Fruit fly (Drosophila melanogaster) whole organism, embryonic: Measurements from ENCODE around the gene CG31683.

Experiments used
- Adf1 ChIP-seq: fragments of 200-800 bp; sonication (Bioruptor generic); IDR thresholded peaks from 2 replicates; pipeline ENCODE4 v1.3.6; 2022; ENCODE audit warnings: missing biosample characterization, missing genetic modification characterization
- Atf6 ChIP-seq: fragments of 200-800 bp; sonication (Bioruptor generic); IDR thresholded peaks from 2 replicates; pipeline ENCODE4 v1.3.6; 2022; ENCODE audit warnings: missing biosample characterization, missing genetic modification characterization
- Bteb2 ChIP-seq: fragments of 200-800 bp; sonication (Bioruptor generic); optimal IDR thresholded peaks from 2 replicates; lab custom pipeline; 2016; ENCODE audit warnings: missing biosample characterization, missing genetic modification characterization
- CG10147 ChIP-seq: fragments of 200-800 bp; sonication (Bioruptor generic); optimal IDR thresholded peaks from 2 replicates; lab custom pipeline; 2019; ENCODE audit warnings: missing biosample characterization, mild to moderate bottlenecking, missing genetic modification characterization, moderate library complexity
- CG10274 ChIP-seq: fragments of 200-800 bp; sonication (Bioruptor generic); optimal IDR thresholded peaks from 3 replicates; lab custom pipeline; 2017; ENCODE audit warnings: missing biosample characterization, mild to moderate bottlenecking, missing genetic modification characterization
- CG10543 ChIP-seq: fragments of 200-800 bp; sonication (Bioruptor generic); optimal IDR thresholded peaks from 3 replicates; lab custom pipeline; 2017; ENCODE audit warnings: missing biosample characterization, mild to moderate bottlenecking, missing genetic modification characterization, moderate library complexity
- CG12219 ChIP-seq: fragments of 200-800 bp; sonication (Bioruptor generic); optimal IDR thresholded peaks from 3 replicates; lab custom pipeline; 2018; ENCODE audit warnings: missing biosample characterization, mild to moderate bottlenecking, missing genetic modification characterization
- CG1233 ChIP-seq: fragments of 200-800 bp; sonication (Bioruptor generic); optimal IDR thresholded peaks from 4 replicates; lab custom pipeline; 2018; ENCODE audit warnings: missing biosample characterization, mild to moderate bottlenecking, missing genetic modification characterization
- CG12391 ChIP-seq: fragments of 200-800 bp; sonication (Bioruptor generic); optimal IDR thresholded peaks from 3 replicates; lab custom pipeline; 2018; ENCODE audit warnings: missing biosample characterization, mild to moderate bottlenecking, missing genetic modification characterization, moderate library complexity
- CG12659 ChIP-seq: fragments of 200-800 bp; sonication (Bioruptor generic); optimal IDR thresholded peaks from 3 replicates; lab custom pipeline; 2017; ENCODE audit warnings: mild to moderate bottlenecking, missing biosample characterization, missing genetic modification reagents, missing genetic modification characterization
- CG15269 ChIP-seq: fragments of 200-800 bp; sonication (Bioruptor generic); optimal IDR thresholded peaks from 2 replicates; lab custom pipeline; 2018; ENCODE audit warnings: missing biosample characterization, mild to moderate bottlenecking, missing genetic modification characterization, moderate library complexity
- CG15514 ChIP-seq: fragments of 200-800 bp; sonication (Bioruptor generic); optimal IDR thresholded peaks from 3 replicates; lab custom pipeline; 2017; ENCODE audit warnings: missing biosample characterization, missing genetic modification characterization, mild to moderate bottlenecking, moderate library complexity, missing genetic modification reagents
- CG1603 ChIP-seq: fragments of 200-800 bp; sonication (Bioruptor generic); optimal IDR thresholded peaks from 2 replicates; lab custom pipeline; 2019; ENCODE audit warnings: missing biosample characterization, mild to moderate bottlenecking, missing genetic modification characterization, moderate library complexity
- CG1647 ChIP-seq: fragments of 200-800 bp; sonication (Bioruptor generic); optimal IDR thresholded peaks from 3 replicates; lab custom pipeline; 2016; ENCODE audit warnings: missing biosample characterization, missing genetic modification characterization
- CG17568 ChIP-seq: fragments of 200-800 bp; sonication (Bioruptor generic); optimal IDR thresholded peaks from 2 replicates; lab custom pipeline; 2018; ENCODE audit warnings: missing biosample characterization, mild to moderate bottlenecking, missing genetic modification characterization, moderate library complexity
- CG17912 ChIP-seq: fragments of 200-800 bp; sonication (Bioruptor generic); optimal IDR thresholded peaks from 2 replicates; lab custom pipeline; 2018; ENCODE audit warnings: missing biosample characterization, mild to moderate bottlenecking, missing genetic modification characterization
- CG18619 ChIP-seq: fragments of 200-800 bp; sonication (Bioruptor generic); optimal IDR thresholded peaks from 3 replicates; lab custom pipeline; 2017; ENCODE audit warnings: missing biosample characterization, mild to moderate bottlenecking, missing genetic modification characterization
- CG2202 ChIP-seq: fragments of 200-800 bp; sonication (Bioruptor generic); optimal IDR thresholded peaks from 2 replicates; lab custom pipeline; 2018; ENCODE audit warnings: missing biosample characterization, mild to moderate bottlenecking, missing genetic modification characterization
- CG3065 ChIP-seq: fragments of 200-800 bp; sonication (Bioruptor generic); optimal IDR thresholded peaks from 2 replicates; lab custom pipeline; 2016; ENCODE audit warnings: missing biosample characterization, missing genetic modification characterization
- CG3281 ChIP-seq: fragments of 200-800 bp; sonication (Bioruptor generic); optimal IDR thresholded peaks from 3 replicates; lab custom pipeline; 2017; ENCODE audit warnings: missing biosample characterization, mild to moderate bottlenecking, missing genetic modification characterization
- CG34422 ChIP-seq: fragments of 200-800 bp; sonication (Bioruptor generic); IDR thresholded peaks from 3 replicates; pipeline ENCODE4 v1.3.6; 2022; ENCODE audit warnings: missing biosample characterization, missing genetic modification characterization
- CG3995 ChIP-seq: fragments of 200-800 bp; sonication (Bioruptor generic); optimal IDR thresholded peaks from 3 replicates; lab custom pipeline; 2016; ENCODE audit warnings: missing biosample characterization, missing genetic modification characterization
- CG4282 ChIP-seq: fragments of 200-800 bp; sonication (Bioruptor generic); optimal IDR thresholded peaks from 2 replicates; lab custom pipeline; 2016; ENCODE audit warnings: missing biosample characterization, missing genetic modification characterization
- CG43689 ChIP-seq: fragments of 200-800 bp; sonication (Bioruptor generic); IDR thresholded peaks from 2 replicates; pipeline ENCODE4 v1.3.6; 2022; ENCODE audit warnings: missing biosample characterization, missing genetic modification characterization
- CG7839 ChIP-seq: fragments of 200-800 bp; sonication (Bioruptor generic); optimal IDR thresholded peaks from 3 replicates; lab custom pipeline; 2018; ENCODE audit warnings: missing biosample characterization, mild to moderate bottlenecking, missing genetic modification characterization, moderate library complexity
- CG7928 ChIP-seq: fragments of 200-800 bp; sonication (Bioruptor generic); optimal IDR thresholded peaks from 2 replicates; lab custom pipeline; 2017; ENCODE audit warnings: missing biosample characterization, mild to moderate bottlenecking, missing genetic modification characterization
- CG8944 ChIP-seq: fragments of 200-800 bp; sonication (Bioruptor generic); optimal IDR thresholded peaks from 3 replicates; lab custom pipeline; 2016; ENCODE audit warnings: missing biosample characterization, missing genetic modification characterization
- Chrac-16 ChIP-seq: fragments of 200-800 bp; sonication (Bioruptor generic); optimal IDR thresholded peaks from 3 replicates; lab custom pipeline; 2016; ENCODE audit warnings: missing biosample characterization, missing genetic modification characterization
- Ets65A ChIP-seq: fragments of 200-800 bp; sonication (Bioruptor generic); peaks from one replicate; lab custom pipeline; 2016; ENCODE audit warnings: missing biosample characterization, missing genetic modification characterization
- Hr39 ChIP-seq: fragments of >200 bp; optimal IDR thresholded peaks from 2 replicates; lab custom pipeline; 2017
- Hsf ChIP-seq: fragments of 200-800 bp; sonication (Bioruptor generic); optimal IDR thresholded peaks from 3 replicates; lab custom pipeline; 2016; ENCODE audit warnings: missing biosample characterization, missing genetic modification characterization
- Pdp1 ChIP-seq, 2 experiments: fragments of 200-800 bp; sonication (Bioruptor generic); optimal IDR thresholded peaks; 3 replicates each; lab custom pipeline; 2016; ENCODE audit warnings: missing biosample characterization in 2 of 2, missing genetic modification characterization in 2 of 2, mild to moderate bottlenecking in 1 of 2, moderate library complexity in 1 of 2
- Sry-β ChIP-seq: fragments of 200-800 bp; sonication (Bioruptor generic); optimal IDR thresholded peaks from 2 replicates; lab custom pipeline; 2018; ENCODE audit warnings: missing biosample characterization, mild to moderate bottlenecking, missing genetic modification characterization, moderate library complexity
- Sry-δ ChIP-seq: fragments of 200-800 bp; sonication (Bioruptor generic); optimal IDR thresholded peaks from 2 replicates; lab custom pipeline; 2016; ENCODE audit warnings: missing biosample characterization, missing genetic modification characterization
- Ssrp ChIP-seq: fragments of 200-800 bp; sonication (Bioruptor generic); optimal IDR thresholded peaks from 2 replicates; lab custom pipeline; 2018; ENCODE audit warnings: missing biosample characterization, mild to moderate bottlenecking, missing genetic modification characterization, moderate library complexity
- chif ChIP-seq, 2 experiments: fragments of 200-800 bp; sonication (Bioruptor generic); optimal IDR thresholded peaks; 3 replicates each; lab custom pipeline; 2016; ENCODE audit warnings: missing biosample characterization in 2 of 2, missing genetic modification characterization in 2 of 2
- chinmo ChIP-seq: fragments of 200-800 bp; sonication (Bioruptor generic); IDR thresholded peaks from 4 replicates; pipeline ENCODE4 v1.3.6; 2022; ENCODE audit warnings: missing biosample characterization, missing genetic modification characterization; ENCODE audit not compliant: partially characterized antibody
- crol ChIP-seq: fragments of 200-800 bp; sonication (Bioruptor generic); IDR thresholded peaks from 2 replicates; pipeline ENCODE4 v1.3.6; 2022; ENCODE audit warnings: missing biosample characterization, missing genetic modification characterization
- gfzf ChIP-seq: fragments of 200-800 bp; sonication (Bioruptor generic); optimal IDR thresholded peaks from 2 replicates; lab custom pipeline; 2016; ENCODE audit warnings: missing biosample characterization, mild to moderate bottlenecking, missing genetic modification characterization, moderate library complexity
- gt ChIP-seq: fragments of 200-800 bp; sonication (Bioruptor generic); IDR thresholded peaks from 2 replicates; pipeline ENCODE4 v1.3.6; 2022; ENCODE audit warnings: missing biosample characterization, missing genetic modification characterization
- her ChIP-seq: fragments of 200-800 bp; sonication (Bioruptor generic); optimal IDR thresholded peaks from 2 replicates; lab custom pipeline; 2016; ENCODE audit warnings: missing biosample characterization, missing genetic modification characterization
- insv ChIP-seq, 2 experiments: fragments of 200-800 bp; sonication (Bioruptor generic); optimal IDR thresholded peaks; 3 replicates each; lab custom pipeline; 2016 to 2018; ENCODE audit warnings: missing biosample characterization in 2 of 2, missing genetic modification characterization in 2 of 2
- lab ChIP-seq: fragments of 200-800 bp; sonication (Bioruptor generic); optimal IDR thresholded peaks from 3 replicates; lab custom pipeline; 2017; ENCODE audit warnings: missing biosample characterization, missing genetic modification characterization, mild to moderate bottlenecking, moderate library complexity, missing genetic modification reagents
- nerfin-1 ChIP-seq: fragments of 200-800 bp; sonication (Bioruptor generic); optimal IDR thresholded peaks from 3 replicates; lab custom pipeline; 2019; ENCODE audit warnings: missing biosample characterization, mild to moderate bottlenecking, missing genetic modification characterization, moderate library complexity
- onecut ChIP-seq: fragments of 200-800 bp; sonication (Bioruptor generic); IDR thresholded peaks from 2 replicates; pipeline ENCODE4 v1.3.6; 2022; ENCODE audit warnings: missing biosample characterization, missing genetic modification characterization
- pfk ChIP-seq: fragments of 200-800 bp; sonication (Bioruptor generic); optimal IDR thresholded peaks from 2 replicates; lab custom pipeline; 2018; ENCODE audit warnings: missing biosample characterization, mild to moderate bottlenecking, missing genetic modification characterization, moderate library complexity
- rib ChIP-seq: fragments of 200-800 bp; sonication (Bioruptor generic); IDR thresholded peaks from 2 replicates; pipeline ENCODE4 v1.3.6; 2022; ENCODE audit warnings: missing biosample characterization, missing genetic modification characterization
- sd ChIP-seq: fragments of 200-800 bp; sonication (Bioruptor generic); optimal IDR thresholded peaks from 3 replicates; lab custom pipeline; 2018; ENCODE audit warnings: missing biosample characterization, mild to moderate bottlenecking, missing genetic modification characterization, moderate library complexity
- sens ChIP-seq: fragments of 200-800 bp; sonication (Bioruptor generic); peaks from one replicate; lab custom pipeline; 2016; ENCODE audit warnings: missing biosample characterization, missing genetic modification characterization
- so ChIP-seq: fragments of 200-800 bp; sonication (Bioruptor generic); IDR thresholded peaks from 3 replicates; pipeline ENCODE4 v1.3.6; 2022; ENCODE audit warnings: missing biosample characterization, missing genetic modification characterization
- sr ChIP-seq: fragments of 200-800 bp; sonication (Bioruptor generic); IDR thresholded peaks from 3 replicates; pipeline ENCODE4 v1.3.6; 2022; ENCODE audit warnings: missing biosample characterization, missing genetic modification characterization
- ttk ChIP-seq: fragments of 200-800 bp; sonication (Bioruptor generic); IDR thresholded peaks from 2 replicates; pipeline ENCODE4 v2.1.2; 2022; ENCODE audit warnings: missing biosample characterization, missing genetic modification characterization
- vnd ChIP-seq: fragments of 200-800 bp; sonication (Bioruptor generic); IDR thresholded peaks from 3 replicates; pipeline ENCODE4 v1.3.6; 2022; ENCODE audit warnings: missing biosample characterization, missing genetic modification characterization; ENCODE audit not compliant: partially characterized antibody

Gene CG31683

DNA sequence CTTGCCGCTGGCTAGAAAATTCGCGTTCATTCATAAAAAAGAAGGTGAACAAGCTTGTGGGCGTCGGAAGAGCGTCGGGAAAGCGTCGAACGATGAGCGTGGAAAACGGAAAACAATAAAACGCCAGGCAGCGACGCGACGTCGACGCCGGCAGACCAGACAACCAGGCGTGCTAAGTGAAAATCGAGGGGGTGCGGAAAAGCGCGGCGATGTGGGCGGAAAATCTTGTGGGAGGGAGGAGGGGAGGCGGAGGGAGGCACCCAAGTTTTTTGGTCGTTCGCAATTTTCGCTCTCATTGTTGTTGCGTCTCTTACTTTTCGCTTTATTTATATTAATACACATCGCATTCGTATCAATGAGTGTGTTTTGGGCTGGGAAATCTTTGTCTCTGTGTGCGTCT, 48.9 kb downstream of the CG31683 start (continued):
- TF ChIP-seq Hr39 (lab: Kevin White, UChicago) (no peak), CG3281 (no peak), insv (GFP tag; optimal IDR thresholded peaks at IDR 0.05; lab: Kevin White, UChicago) (no peak), CG2202 (tag; lab: Kevin White, UChicago) (no peak), sens (GFP tag; lab: Kevin White, UChicago) (no peak), CG12659 (no peak), CG12391 (tag; lab: Kevin White, UChicago) (no peak), Sry-δ (GFP tag; lab: Kevin White, UChicago) (no peak), sd (tag; lab: Kevin White, UChicago) (peak; percentile 57), gfzf (GFP tag; lab: Kevin White, UChicago) (no peak), gt (GFP tag; lab: Robert Waterston, UW) (no peak), crol (GFP tag; lab: Robert Waterston, UW) (peak; percentile 90), CG1603 (no peak), Bteb2 (no peak), Sry-β (GFP tag; lab: Kevin White, UChicago) (no peak), CG7928 (GFP tag; lab: Kevin White, UChicago) (no peak), CG8944 (GFP tag; lab: Kevin White, UChicago) (no peak), sr (GFP tag; lab: Robert Waterston, UW) (peak; percentile 100), chinmo (0 out of 4 replicates have a peak, but pooled peaks have one; percentile 40), Chrac-16 (GFP tag; lab: Kevin White, UChicago) (no peak), chif (GFP tag; optimal IDR thresholded peaks at IDR 0.05; lab: Kevin White, UChicago) (no peak), Atf6 (no peak), CG10274 (GFP tag; lab: Kevin White, UChicago) (no peak), CG34422 (GFP tag; lab: Robert Waterston, UW) (no peak), Ssrp (no peak), rib (GFP tag; lab: Robert Waterston, UW) (0 out of 2 replicates have a peak, but pooled peaks have one; percentile 43), CG3065 (GFP tag; lab: Kevin White, UChicago) (no peak), onecut (no peak), CG17912 (GFP tag; lab: Kevin White, UChicago) (no peak), so (GFP tag; lab: Robert Waterston, UW) (no peak), CG7839 (tag; lab: Kevin White, UChicago) (no peak), Hsf (GFP tag; lab: Kevin White, UChicago) (no peak), pfk (GFP tag; lab: Kevin White, UChicago) (no peak), ttk (GFP tag; lab: Robert Waterston, UW) (no peak), CG43689 (no peak), CG1647 (GFP tag; lab: Kevin White, UChicago) (no peak), CG10543 (peak; percentile 65), Adf1 (GFP tag; lab: Robert Waterston, UW) (peak; percentile 96), CG18619 (GFP tag; lab: Kevin White, UChicago) (no peak), vnd (GFP tag; lab: Robert Waterston, UW) (no peak), lab (GFP tag; lab: Kevin White, UChicago) (no peak)

DNA sequence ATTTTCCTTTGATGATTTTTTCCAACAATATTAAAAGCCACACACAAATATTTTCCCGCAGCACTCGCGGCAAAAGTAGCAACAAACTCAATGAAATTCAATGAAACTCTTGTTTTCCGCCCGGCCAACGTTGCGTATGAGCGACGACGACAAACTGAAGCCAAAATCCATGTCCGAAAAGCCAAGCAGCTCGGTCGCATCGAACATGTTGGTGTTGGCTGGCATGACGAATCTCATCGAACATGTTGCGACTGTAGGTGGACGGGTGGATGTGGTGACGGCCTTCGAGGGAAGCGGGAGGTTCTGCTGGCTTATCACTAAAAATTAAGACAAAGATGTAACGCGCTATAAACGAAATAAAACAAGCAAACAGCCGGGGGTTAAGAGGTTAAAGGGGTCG, 50.5 kb downstream of the CG31683 start:
- TF ChIP-seq CG1233 (GFP tag; lab: Kevin White, UChicago) = no peak
- no peak for TF ChIP-seq nerfin-1 (tag; lab: Kevin White, UChicago)
- TF ChIP-seq Sry-δ (GFP tag; lab: Kevin White, UChicago) = no peak
- no peak for TF ChIP-seq her (GFP tag; lab: Kevin White, UChicago)
- peak in 1 of 2 experiments; percentile 15 for TF ChIP-seq Pdp1 (GFP tag; optimal IDR thresholded peaks at IDR 0.05; lab: Kevin White, UChicago)
- TF ChIP-seq CG15269 = peak; percentile 16
- TF ChIP-seq CG3995 (GFP tag; lab: Kevin White, UChicago) = peak; percentile 11
- TF ChIP-seq CG10147 (GFP tag; lab: Kevin White, UChicago) = peak; percentile 13
- peak; percentile 12; the same call in 1 of the 2 replicates for TF ChIP-seq Adf1 (GFP tag; lab: Robert Waterston, UW)
- TF ChIP-seq CG4282 = no peak
- no peak for TF ChIP-seq CG12219 (GFP tag; lab: Kevin White, UChicago)
- TF ChIP-seq CG15514 (GFP tag; lab: Kevin White, UChicago) = peak; percentile 24
- peak; percentile 63 for TF ChIP-seq Ets65A (GFP tag; lab: Kevin White, UChicago)
- TF ChIP-seq CG17568 = no peak
